Fruit fly (Drosophila melanogaster) whole organism, embryonic: ENCODE measurements around the gene CG7627.

Source experiments
- B-H1 ChIP-seq: fragments of 200-800 bp; sonication (Bioruptor generic); IDR thresholded peaks from 3 replicates; pipeline ENCODE4 v1.3.6; 2022; ENCODE audit warnings: missing biosample characterization, missing genetic modification characterization
- Bgb ChIP-seq: fragments of 200-800 bp; sonication (Bioruptor generic); IDR thresholded peaks from 2 replicates; pipeline ENCODE4 v1.3.6; 2022; ENCODE audit warnings: missing biosample characterization, missing genetic modification characterization; ENCODE audit not compliant: partially characterized antibody
- CG10209 ChIP-seq: fragments of 200-800 bp; sonication (Bioruptor generic); optimal IDR thresholded peaks from 3 replicates; lab custom pipeline; 2017; ENCODE audit warnings: missing biosample characterization, mild to moderate bottlenecking, missing genetic modification characterization, missing genetic modification reagents
- CG13624 ChIP-seq: fragments of 200-800 bp; sonication (Bioruptor generic); optimal IDR thresholded peaks from 2 replicates; lab custom pipeline; 2016; ENCODE audit warnings: missing biosample characterization, missing genetic modification characterization
- CG14050 ChIP-seq: fragments of 200-800 bp; sonication (Bioruptor generic); IDR thresholded peaks from 3 replicates; pipeline ENCODE4 v1.3.6; 2022; ENCODE audit warnings: missing biosample characterization, missing genetic modification characterization
- CG17385 ChIP-seq: fragments of 200-800 bp; sonication (Bioruptor generic); optimal IDR thresholded peaks from 3 replicates; lab custom pipeline; 2018; ENCODE audit warnings: missing biosample characterization, mild to moderate bottlenecking, missing genetic modification characterization
- CG17912 ChIP-seq: fragments of 200-800 bp; sonication (Bioruptor generic); optimal IDR thresholded peaks from 2 replicates; lab custom pipeline; 2018; ENCODE audit warnings: missing biosample characterization, mild to moderate bottlenecking, missing genetic modification characterization
- CG2120 ChIP-seq: fragments of 200-800 bp; sonication (Bioruptor generic); optimal IDR thresholded peaks from 3 replicates; lab custom pipeline; 2016; ENCODE audit warnings: missing biosample characterization, missing genetic modification characterization
- CG30403 ChIP-seq: fragments of 200-800 bp; sonication (Bioruptor generic); optimal IDR thresholded peaks from 3 replicates; lab custom pipeline; 2016; ENCODE audit warnings: missing biosample characterization, missing genetic modification characterization
- CG31365 ChIP-seq: fragments of 200-800 bp; sonication (Bioruptor generic); optimal IDR thresholded peaks from 2 replicates; lab custom pipeline; 2018; ENCODE audit warnings: missing biosample characterization, mild to moderate bottlenecking, missing genetic modification characterization
- CG32532 ChIP-seq: fragments of 200-800 bp; sonication (Bioruptor generic); IDR thresholded peaks from 2 replicates; pipeline ENCODE4 v1.3.6; 2022; ENCODE audit warnings: missing biosample characterization, missing genetic modification characterization
- CG3847 ChIP-seq: fragments of 200-800 bp; sonication (Bioruptor generic); IDR thresholded peaks from 2 replicates; pipeline ENCODE4 v1.3.6; 2022; ENCODE audit warnings: missing biosample characterization, missing genetic modification characterization
- CG4730 ChIP-seq: fragments of 200-800 bp; sonication (Bioruptor generic); IDR thresholded peaks from 2 replicates; pipeline ENCODE4 v1.3.6; 2022; ENCODE audit warnings: missing biosample characterization, missing genetic modification characterization
- CG4854 ChIP-seq: fragments of 200-800 bp; sonication (Bioruptor generic); optimal IDR thresholded peaks from 2 replicates; lab custom pipeline; 2016; ENCODE audit warnings: missing biosample characterization, missing genetic modification characterization, inconsistent platforms
- CG5180 ChIP-seq: fragments of 200-800 bp; sonication (Bioruptor generic); optimal IDR thresholded peaks from 3 replicates; lab custom pipeline; 2017; ENCODE audit warnings: missing biosample characterization, missing genetic modification characterization, mild to moderate bottlenecking, moderate library complexity, missing genetic modification reagents
- CG5245 ChIP-seq: fragments of 200-800 bp; sonication (Bioruptor generic); optimal IDR thresholded peaks from 3 replicates; lab custom pipeline; 2016; ENCODE audit warnings: missing biosample characterization, missing genetic modification characterization
- CG5953 ChIP-seq: fragments of 200-800 bp; sonication (Bioruptor generic); IDR thresholded peaks from 2 replicates; pipeline ENCODE4 v1.3.6; 2022; ENCODE audit warnings: missing biosample characterization, missing genetic modification characterization
- CG6791 ChIP-seq: fragments of 200-800 bp; sonication (Bioruptor generic); IDR thresholded peaks from 3 replicates; pipeline ENCODE4 v1.3.6; 2022; ENCODE audit warnings: missing biosample characterization, missing genetic modification characterization; ENCODE audit not compliant: partially characterized antibody
- CG7745 ChIP-seq: fragments of 200-800 bp; sonication (Bioruptor generic); optimal IDR thresholded peaks from 2 replicates; lab custom pipeline; 2018; ENCODE audit warnings: missing biosample characterization, mild to moderate bottlenecking, missing genetic modification characterization, moderate library complexity
- CG7963 ChIP-seq: fragments of 200-800 bp; sonication (Bioruptor generic); IDR thresholded peaks from 3 replicates; pipeline ENCODE4 v1.3.6; 2022; ENCODE audit warnings: missing biosample characterization, missing genetic modification characterization; ENCODE audit not compliant: partially characterized antibody
- CG9817 ChIP-seq: fragments of 200-800 bp; sonication (Bioruptor generic); optimal IDR thresholded peaks from 2 replicates; lab custom pipeline; 2018; ENCODE audit warnings: missing biosample characterization, mild to moderate bottlenecking, missing genetic modification characterization, moderate library complexity
- Chrac-16 ChIP-seq: fragments of 200-800 bp; sonication (Bioruptor generic); optimal IDR thresholded peaks from 3 replicates; lab custom pipeline; 2016; ENCODE audit warnings: missing biosample characterization, missing genetic modification characterization
- Dref ChIP-seq: fragments of 200-800 bp; sonication (Bioruptor generic); IDR thresholded peaks from 2 replicates; pipeline ENCODE4 v1.3.6; 2022; ENCODE audit warnings: missing biosample characterization, missing genetic modification characterization
- Drgx ChIP-seq: fragments of 200-800 bp; sonication (Bioruptor generic); IDR thresholded peaks from 2 replicates; pipeline ENCODE4 v1.3.6; 2022; ENCODE audit warnings: missing biosample characterization, missing genetic modification characterization
- Fer3 ChIP-seq: fragments of 200-800 bp; sonication (Bioruptor generic); optimal IDR thresholded peaks from 2 replicates; lab custom pipeline; 2018; ENCODE audit warnings: missing biosample characterization, mild to moderate bottlenecking, missing genetic modification characterization, moderate library complexity
- HHEX ChIP-seq: fragments of 200-800 bp; sonication (Bioruptor generic); optimal IDR thresholded peaks from 3 replicates; lab custom pipeline; 2017; ENCODE audit warnings: missing biosample characterization, mild to moderate bottlenecking, missing genetic modification characterization, missing genetic modification reagents
- HmgD ChIP-seq: fragments of 200-800 bp; sonication (Bioruptor generic); optimal IDR thresholded peaks from 3 replicates; lab custom pipeline; 2016; ENCODE audit warnings: missing biosample characterization, missing genetic modification characterization
- Mad ChIP-seq: fragments of 200-800 bp; sonication (Bioruptor generic); optimal IDR thresholded peaks from 2 replicates; lab custom pipeline; 2016; ENCODE audit warnings: missing biosample characterization, missing genetic modification characterization
- Sox100B ChIP-seq: fragments of 200-800 bp; sonication (Bioruptor generic); optimal IDR thresholded peaks from 3 replicates; lab custom pipeline; 2018; ENCODE audit warnings: missing biosample characterization, mild to moderate bottlenecking, missing genetic modification characterization
- Xbp1 ChIP-seq: fragments of 200-800 bp; sonication (Bioruptor generic); optimal IDR thresholded peaks from 3 replicates; lab custom pipeline; 2016; ENCODE audit warnings: missing biosample characterization, mild to moderate bottlenecking, missing genetic modification characterization
- Xrp1 ChIP-seq: fragments of 200-800 bp; sonication (Bioruptor generic); IDR thresholded peaks from 2 replicates; pipeline ENCODE4 v1.3.6; 2022; ENCODE audit warnings: missing biosample characterization, missing genetic modification characterization
- chn ChIP-seq: fragments of 200-800 bp; sonication (Bioruptor generic); optimal IDR thresholded peaks from 2 replicates; lab custom pipeline; 2016; ENCODE audit warnings: missing biosample characterization, missing genetic modification characterization
- dpn ChIP-seq, 2 experiments: fragments of 200-800 bp; sonication (Bioruptor generic); optimal IDR thresholded peaks; 3 replicates each; lab custom pipeline; 2016; ENCODE audit warnings: missing biosample characterization in 2 of 2, missing genetic modification characterization in 2 of 2
- en ChIP-seq: fragments of 200-800 bp; sonication (Bioruptor generic); optimal IDR thresholded peaks from 2 replicates; lab custom pipeline; 2016; ENCODE audit warnings: missing biosample characterization, missing genetic modification characterization
- gcm2 ChIP-seq: fragments of 200-800 bp; sonication (Bioruptor generic); optimal IDR thresholded peaks from 2 replicates; lab custom pipeline; 2016; ENCODE audit warnings: missing biosample characterization, missing genetic modification characterization
- ind ChIP-seq: fragments of 200-800 bp; sonication (Bioruptor generic); optimal IDR thresholded peaks from 3 replicates; lab custom pipeline; 2016; ENCODE audit warnings: missing biosample characterization, missing genetic modification characterization
- lbe ChIP-seq: fragments of 200-800 bp; sonication (Bioruptor generic); optimal IDR thresholded peaks from 2 replicates; lab custom pipeline; 2016; ENCODE audit warnings: missing biosample characterization, mild to moderate bottlenecking, missing genetic modification characterization
- onecut ChIP-seq: fragments of 200-800 bp; sonication (Bioruptor generic); IDR thresholded peaks from 2 replicates; pipeline ENCODE4 v1.3.6; 2022; ENCODE audit warnings: missing biosample characterization, missing genetic modification characterization
- p53 ChIP-seq: fragments of 200-800 bp; sonication (Bioruptor generic); optimal IDR thresholded peaks from 2 replicates; lab custom pipeline; 2016; ENCODE audit warnings: missing biosample characterization, missing genetic modification characterization
- pb ChIP-seq: fragments of 200-800 bp; sonication (Bioruptor generic); optimal IDR thresholded peaks from 3 replicates; lab custom pipeline; 2016; ENCODE audit warnings: missing biosample characterization, missing genetic modification characterization
- ranshi ChIP-seq: fragments of 200-800 bp; sonication (Bioruptor generic); IDR thresholded peaks from 2 replicates; pipeline ENCODE4 v1.3.6; 2022; ENCODE audit warnings: missing biosample characterization, missing genetic modification characterization
- repo ChIP-seq: fragments of 200-800 bp; sonication (Bioruptor generic); optimal IDR thresholded peaks from 2 replicates; lab custom pipeline; 2016; ENCODE audit warnings: missing biosample characterization, missing genetic modification characterization
- sug ChIP-seq: fragments of 200-800 bp; optimal IDR thresholded peaks from 2 replicates; lab custom pipeline; 2019; ENCODE audit warnings: missing biosample characterization, mild to moderate bottlenecking, missing genetic modification characterization, moderate library complexity

Gene CG7627

DNA sequence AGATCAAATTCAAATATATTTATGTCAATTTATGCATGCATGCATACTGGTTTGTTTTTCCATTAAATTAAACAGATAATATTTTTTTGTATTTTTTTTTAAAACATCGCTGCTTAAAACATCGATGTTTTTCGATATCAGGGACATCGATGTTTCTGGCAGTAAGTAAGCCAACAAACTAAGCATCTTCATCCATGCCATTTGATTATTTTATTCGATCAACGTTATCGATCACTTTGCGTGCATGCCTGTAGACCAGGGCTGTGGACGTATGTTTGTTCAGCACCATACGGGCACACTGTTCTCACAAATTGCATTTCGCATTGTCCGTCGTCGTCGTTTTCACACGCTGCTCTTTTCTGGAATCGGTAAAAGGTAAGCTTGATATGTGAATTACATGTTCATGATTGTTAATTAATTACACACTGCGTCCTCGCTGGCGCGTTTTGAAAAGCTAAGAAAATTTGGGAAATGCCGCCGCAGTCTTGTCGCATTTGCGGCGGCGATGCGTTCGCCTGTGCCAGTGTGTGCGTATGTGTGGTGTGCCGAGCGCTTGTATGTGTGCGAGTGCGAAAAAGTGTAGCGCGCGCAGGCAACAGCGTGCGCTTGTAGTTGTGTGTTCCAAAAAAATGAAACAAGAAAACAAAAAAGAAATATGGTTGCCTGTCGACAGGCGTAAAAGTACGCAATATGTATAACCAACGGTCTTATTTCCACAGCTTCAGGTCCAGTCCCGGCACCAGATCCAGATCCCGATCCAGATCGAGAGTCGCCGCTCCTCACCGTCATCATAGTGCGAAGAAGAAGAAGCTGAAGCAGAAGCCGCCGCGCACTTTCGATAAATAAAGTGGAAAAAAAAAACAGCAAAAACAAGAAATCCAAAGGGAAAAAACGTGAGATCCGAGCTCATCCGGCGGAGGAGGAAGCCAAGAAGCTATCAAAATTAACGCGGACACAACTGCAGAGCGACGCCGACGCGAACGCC, 41.3 kb upstream of the CG7627 start, which contains the start of gene emb (continued):
- TF ChIP-seq CG7963 (GFP tag; lab: Robert Waterston, UW) (peak; percentile 99), CG10209 (GFP tag; lab: Kevin White, UChicago) (peak; percentile 13), CG7745 (tag; lab: Kevin White, UChicago) (no peak), CG9817 (tag; lab: Kevin White, UChicago) (peak; percentile 29), CG6791 (peak; percentile 99), repo (GFP tag; lab: Kevin White, UChicago) (peak; percentile 19), Chrac-16 (peak; percentile 56), HHEX (GFP tag; lab: Kevin White, UChicago) (no peak), Mad (peak; percentile 65), CG14050 (GFP tag; lab: Robert Waterston, UW) (no peak), HmgD (peak; percentile 90), onecut (GFP tag; lab: Robert Waterston, UW) (peak; percentile 1; the same call in 1 of the 2 replicates), pb (GFP tag; lab: Kevin White, UChicago) (peak; percentile 36), B-H1 (GFP tag; lab: Robert Waterston, UW) (no peak), p53 (GFP tag; lab: Kevin White, UChicago) (peak; percentile 4), Fer3 (tag; lab: Kevin White, UChicago) (peak; percentile 30), CG13624 (GFP tag; lab: Kevin White, UChicago) (peak; percentile 42), Bgb (peak; percentile 97), en (GFP tag; lab: Kevin White, UChicago) (no peak), ind (peak; percentile 37), dpn (GFP tag; optimal IDR thresholded peaks at IDR 0.05; lab: Kevin White, UChicago) (peak; percentile 36 to 50), CG30403 (GFP tag; lab: Kevin White, UChicago) (peak; percentile 47), CG32532 (GFP tag; lab: Robert Waterston, UW) (peak; percentile 39; the same call in 1 of the 2 replicates), Dref (peak; percentile 99), Drgx (GFP tag; lab: Robert Waterston, UW) (peak; percentile 39; the same call in 1 of the 2 replicates), ranshi (GFP tag; lab: Robert Waterston, UW) (0 out of 2 replicates have a peak, but pooled peaks have one; percentile 17), lbe (peak; percentile 7), Xbp1 (GFP tag; lab: Kevin White, UChicago) (peak; percentile 45), CG4854 (peak; percentile 43), CG5953 (GFP tag; lab: Robert Waterston, UW) (no peak), gcm2 (GFP tag; lab: Kevin White, UChicago) (peak; percentile 26), Xrp1 (peak; percentile 37; the same call in 1 of the 2 replicates), CG3847 (peak; percentile 59)

DNA sequence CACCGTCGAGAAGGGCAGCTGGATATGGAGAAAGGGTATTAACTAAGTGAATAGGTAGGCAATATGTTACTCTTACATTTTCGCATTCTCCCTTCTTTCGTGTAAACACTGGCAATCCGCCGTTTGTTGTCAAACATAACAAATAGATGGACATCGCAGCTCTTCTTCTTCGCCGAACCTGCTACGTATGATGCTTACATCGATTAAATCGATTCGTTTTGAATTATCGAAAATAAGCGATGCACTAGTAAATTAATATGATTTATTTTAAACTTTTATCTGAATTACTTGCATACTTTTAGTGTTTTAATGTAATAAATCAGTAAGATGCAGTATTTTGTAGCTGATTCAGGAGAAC, 40.6 kb upstream of the CG7627 start, which contains the start of gene fy:
fy (minus strand) TSS at position 353 of the 358 bp plus-strand sequence.
- TF ChIP-seq Sox100B (GFP tag; lab: Kevin White, UChicago) (peak; percentile 22), CG17385 (peak; percentile 91), chn (GFP tag; lab: Kevin White, UChicago) (no peak), onecut (GFP tag; lab: Robert Waterston, UW) (no peak), CG5245 (GFP tag; lab: Kevin White, UChicago) (no peak), sug (tag; lab: Kevin White, UChicago) (no peak), CG31365 (no peak), CG17912 (GFP tag; lab: Kevin White, UChicago) (no peak), CG4730 (GFP tag; lab: Robert Waterston, UW) (no peak), CG5180 (peak; percentile 96), CG2120 (GFP tag; lab: Kevin White, UChicago) (no peak)
